Fruit fly (Drosophila melanogaster): ENCODE results near the gene CG32485.

The CG32485 gene

DNA sequence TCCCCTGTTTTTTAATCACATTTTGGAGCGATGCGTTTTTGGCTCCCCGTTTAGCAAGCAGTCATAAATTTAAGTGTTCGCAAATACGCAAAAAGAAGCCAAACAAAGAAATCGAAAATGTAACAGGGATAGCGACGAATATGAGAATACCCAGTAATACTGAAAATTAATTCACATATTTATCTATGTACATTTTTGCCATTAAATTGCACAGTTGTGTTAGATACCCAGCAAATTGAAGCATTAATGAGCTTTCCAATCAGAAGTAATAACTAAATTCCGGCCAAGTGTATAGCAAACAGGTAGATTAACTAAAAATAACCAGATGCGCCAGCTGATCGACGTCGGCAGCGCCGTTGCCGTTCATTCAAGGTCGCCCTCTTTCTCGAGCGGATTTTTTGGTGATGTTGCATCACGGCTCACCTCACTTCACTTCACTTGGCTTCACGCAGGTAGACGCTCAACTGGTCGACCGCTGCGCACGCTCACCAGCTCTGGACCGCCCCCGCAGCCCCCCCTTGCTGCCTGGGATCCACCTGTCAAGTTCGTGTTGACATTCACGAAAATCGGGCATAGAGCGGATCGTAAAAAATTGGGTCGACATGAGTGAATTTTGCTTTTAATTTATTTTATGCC is 13.1 kb upstream of the CG32485 start (continued):
- TF ChIP-seq salr (GFP tag; optimal IDR thresholded peaks at IDR 0.05) (no peak), CG3032 (tag; optimal IDR thresholded peaks at IDR 0.05) (no peak), CG3919 (GFP tag; optimal IDR thresholded peaks at IDR 0.05) (peak; percentile 39), CG6792 (GFP tag; optimal IDR thresholded peaks at IDR 0.05) (peak; percentile 25), CG15336 (GFP tag; IDR thresholded peaks at IDR 0.05) (no peak), CG7368 (GFP tag; optimal IDR thresholded peaks at IDR 0.05) (peak; percentile 3), Hr38 (GFP tag; optimal IDR thresholded peaks at IDR 0.05) (no peak), CG11902 (GFP tag; optimal IDR thresholded peaks at IDR 0.05) (peak; percentile 8), lz (GFP tag; optimal IDR thresholded peaks at IDR 0.05) (peak; percentile 53), Blimp-1 (GFP tag; optimal IDR thresholded peaks at IDR 0.05) (no peak), Ets96B (tag; optimal IDR thresholded peaks at IDR 0.05) (no peak), CG11762 (GFP tag; optimal IDR thresholded peaks at IDR 0.05; ENCODE audit: insufficient read depth) (no peak), Met (GFP tag; optimal IDR thresholded peaks at IDR 0.05) (peak; percentile 58), CG10669 (GFP tag; optimal IDR thresholded peaks at IDR 0.05) (no peak), CG8119 (GFP tag; IDR thresholded peaks at IDR 0.05) (no peak), CG6163 (GFP tag; IDR thresholded peaks at IDR 0.05) (no peak), CG4318 (GFP tag; optimal IDR thresholded peaks at IDR 0.05) (no peak), CG32006 (GFP tag; optimal IDR thresholded peaks at IDR 0.05) (no peak), fd85E (GFP tag; optimal IDR thresholded peaks at IDR 0.05) (no peak), CG8632 (GFP tag; optimal IDR thresholded peaks at IDR 0.05) (no peak), Eip75B (GFP tag; optimal IDR thresholded peaks at IDR 0.05) (no peak)

DNA sequence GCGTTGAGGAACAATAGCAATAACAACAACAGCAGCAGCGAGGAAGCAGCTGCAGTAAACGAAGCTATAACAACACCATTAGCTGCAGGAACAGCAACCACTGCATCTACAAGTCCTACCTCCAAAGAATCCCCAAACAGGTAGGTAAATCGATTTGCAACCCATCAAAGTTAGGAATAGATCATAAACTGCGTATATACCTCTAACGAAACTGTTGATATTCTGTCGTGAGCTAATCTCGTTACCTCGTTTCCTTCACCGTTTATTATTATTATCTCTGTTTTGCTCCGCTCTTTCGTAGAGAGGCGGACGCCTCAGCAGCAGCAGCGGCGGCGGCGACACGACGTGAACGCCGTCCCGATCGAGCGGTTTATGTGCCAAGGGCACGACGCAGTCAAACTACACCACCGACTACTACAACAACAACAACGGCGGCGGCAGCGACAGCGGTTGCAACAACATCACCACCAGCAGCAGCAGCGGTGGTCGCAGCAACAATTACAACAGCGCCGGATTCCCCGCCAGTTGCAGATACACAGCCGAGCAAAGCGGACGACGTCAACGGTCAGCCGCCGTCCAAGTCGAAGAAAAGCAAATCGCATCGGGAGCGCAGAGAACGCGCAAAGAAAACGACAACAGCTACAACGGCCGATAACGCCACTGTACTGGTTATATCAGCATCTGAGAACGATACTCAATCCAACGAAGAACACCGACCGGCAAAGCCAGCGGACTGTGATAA is 12.1 kb upstream of the CG32485 start:
- no peak for TF ChIP-seq Smox (GFP tag; optimal IDR thresholded peaks at IDR 0.05)
- no peak for TF ChIP-seq CG7368 (GFP tag; optimal IDR thresholded peaks at IDR 0.05)
- TF ChIP-seq fd59A (GFP tag; optimal IDR thresholded peaks at IDR 0.05): no peak
- no peak for TF ChIP-seq ss (GFP tag; optimal IDR thresholded peaks at IDR 0.05)
- no peak for TF ChIP-seq Hr4 (GFP tag; optimal IDR thresholded peaks at IDR 0.05)
- peak; percentile 41 for TF ChIP-seq CG16779 (tag; optimal IDR thresholded peaks at IDR 0.05)
- TF ChIP-seq Hr38 (GFP tag; optimal IDR thresholded peaks at IDR 0.05): no peak
- peak; percentile 89 for TF ChIP-seq vri (GFP tag; optimal IDR thresholded peaks at IDR 0.05)
- no peak for TF ChIP-seq CG1621 (tag; optimal IDR thresholded peaks at IDR 0.05)
- TF ChIP-seq CG11902 (GFP tag; optimal IDR thresholded peaks at IDR 0.05): no peak
- TF ChIP-seq OdsH (GFP tag; optimal IDR thresholded peaks at IDR 0.05): no peak
- no peak for TF ChIP-seq fd85E (GFP tag; optimal IDR thresholded peaks at IDR 0.05)
- peak; percentile 53; the same call in 1 of the 2 replicates for TF ChIP-seq CG11294 (GFP tag; IDR thresholded peaks at IDR 0.05)
- no peak for TF ChIP-seq CG3919 (GFP tag; optimal IDR thresholded peaks at IDR 0.05)
- no peak for TF ChIP-seq CG34406 (GFP tag; optimal IDR thresholded peaks at IDR 0.05)
- TF ChIP-seq CG31627 (GFP tag; optimal IDR thresholded peaks at IDR 0.05): no peak
- TF ChIP-seq CG8119 (GFP tag; IDR thresholded peaks at IDR 0.05): no peak
- no peak for TF ChIP-seq Sox102F (GFP tag; optimal IDR thresholded peaks at IDR 0.05)
- TF ChIP-seq CG11762 (GFP tag; optimal IDR thresholded peaks at IDR 0.05; ENCODE audit: insufficient read depth): no peak
- no peak for TF ChIP-seq CG6854 (GFP tag; optimal IDR thresholded peaks at IDR 0.05)
- TF ChIP-seq Gug (GFP tag; IDR thresholded peaks at IDR 0.05): peak; percentile 31; the same call in 1 of the 2 replicates
- no peak for TF ChIP-seq dac (GFP tag; optimal IDR thresholded peaks at IDR 0.05)
- TF ChIP-seq CG6163 (GFP tag; IDR thresholded peaks at IDR 0.05): peak; percentile 74; the same call in 2 of the 3 replicates
- peak; percentile 20 for TF ChIP-seq Eip78C (GFP tag)
- no peak for TF ChIP-seq lz (GFP tag; optimal IDR thresholded peaks at IDR 0.05)
- TF ChIP-seq Ets21C (GFP tag; optimal IDR thresholded peaks at IDR 0.05): no peak
- no peak for TF ChIP-seq CG32006 (GFP tag; optimal IDR thresholded peaks at IDR 0.05)
- TF ChIP-seq Eip93F (GFP tag; optimal IDR thresholded peaks at IDR 0.05): no peak
- TF ChIP-seq eg (GFP tag; IDR thresholded peaks at IDR 0.05): peak; percentile 53; the same call in 2 of the 3 replicates
- no peak for TF ChIP-seq CG6792 (GFP tag; optimal IDR thresholded peaks at IDR 0.05)
- TF ChIP-seq Met (GFP tag; optimal IDR thresholded peaks at IDR 0.05): no peak
- peak; percentile 87 for TF ChIP-seq svp (GFP tag)
- peak; percentile 55 for TF ChIP-seq CG15336 (GFP tag; IDR thresholded peaks at IDR 0.05)
- TF ChIP-seq pdm3 (GFP tag; optimal IDR thresholded peaks at IDR 0.05): no peak

Data from whole organism, prepupa.